Fruit fly (Drosophila melanogaster): ENCODE results near the gene Fie.

- TF ChIP-seq HLH106 (tag; optimal IDR thresholded peaks at IDR 0.05), result no peak
- TF ChIP-seq fru (GFP tag; optimal IDR thresholded peaks at IDR 0.05), result no peak
- no peak for TF ChIP-seq woc (GFP tag; optimal IDR thresholded peaks at IDR 0.05)
- no peak for TF ChIP-seq N (GFP tag; optimal IDR thresholded peaks at IDR 0.05)
- no peak for TF ChIP-seq foxo (GFP tag; optimal IDR thresholded peaks at IDR 0.05)
Observed at dm6 chr3L:3912134-3912533, 19.8 kb downstream of the Fie start.
